Worm (Caenorhabditis elegans) whole organism, young adult: ENCODE results near the gene nhr-80.

ENCODE experiments used
- C06A6.2 ChIP-seq: fragments of 200-800 bp; sonication (Bioruptor generic); conservative IDR thresholded peaks from 2 replicates; pipeline ENCODE4 v1.3.6; 2022; ENCODE audit warnings: missing genetic modification characterization, missing compliant biosample characterization
- F33H1.4 ChIP-seq: fragments of 200-800 bp; sonication (Bioruptor generic); IDR thresholded peaks from 2 replicates; pipeline ENCODE4 v1.3.6; 2022; ENCODE audit warnings: missing genetic modification reagents, missing genetic modification characterization, missing compliant biosample characterization
- F39B2.1 ChIP-seq: fragments of 200-800 bp; sonication (Bioruptor generic); IDR thresholded peaks from 2 replicates; pipeline ENCODE4 v1.3.6; 2022; ENCODE audit warnings: missing genetic modification reagents, missing genetic modification characterization, missing compliant biosample characterization
- Y95B8A.8 ChIP-seq: fragments of 200-800 bp; sonication (Bioruptor generic); IDR thresholded peaks from 2 replicates; pipeline ENCODE4 v1.3.6; 2022; ENCODE audit warnings: missing genetic modification reagents, missing genetic modification characterization, missing compliant biosample characterization
- dpff-1 ChIP-seq: sonication (generic microtip); optimal IDR thresholded peaks from 2 replicates; lab custom pipeline; 2017; ENCODE audit warnings: mild to moderate bottlenecking, missing genetic modification characterization, missing compliant biosample characterization
- lin-26 ChIP-seq: fragments of 200-800 bp; sonication (Bioruptor generic); IDR thresholded peaks from 2 replicates; pipeline ENCODE4 v1.3.6; 2022; ENCODE audit warnings: missing genetic modification reagents, missing genetic modification characterization, missing compliant biosample characterization
- nhr-27 ChIP-seq: fragments of 200-800 bp; sonication (Bioruptor generic); optimal IDR thresholded peaks from 2 replicates; lab custom pipeline; 2018; ENCODE audit warnings: mild to moderate bottlenecking, missing genetic modification characterization, moderate library complexity, missing compliant biosample characterization

DNA sequence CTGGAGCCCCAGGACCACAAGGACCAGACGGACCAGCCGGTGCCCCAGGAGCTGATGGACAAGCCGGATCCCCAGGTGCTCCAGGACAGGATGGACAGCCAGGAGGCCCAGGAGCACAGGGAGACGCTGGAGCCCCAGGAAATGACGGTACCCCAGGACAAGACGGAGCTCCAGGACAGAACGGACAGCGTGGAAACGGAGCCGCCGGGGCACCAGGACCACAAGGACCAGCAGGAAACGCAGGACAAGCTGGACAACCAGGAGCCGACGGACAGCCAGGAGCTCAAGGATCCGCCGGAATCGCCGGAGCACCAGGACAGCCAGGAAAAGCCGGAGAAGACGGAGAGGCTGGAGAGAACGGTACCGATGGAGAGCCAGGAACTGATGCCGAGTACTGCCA is 26.8 kb upstream of the nhr-80 start:
- no peak for TF ChIP-seq dpff-1 (tag; lab: Kevin White, UChicago)
- TF ChIP-seq Y95B8A.8 (GFP tag; lab: Robert Waterston, UW) = no peak
- TF ChIP-seq F39B2.1 = no peak
- TF ChIP-seq nhr-27 (tag; lab: Kevin White, UChicago) = no peak
- no peak for TF ChIP-seq F33H1.4 (GFP tag; lab: Robert Waterston, UW)
- TF ChIP-seq C06A6.2 (GFP tag; lab: Robert Waterston, UW) = no peak
- no peak for TF ChIP-seq lin-26 (GFP tag; lab: Robert Waterston, UW)
